Worm (Caenorhabditis elegans): ENCODE results near the gene lcmt-1.
A peak's percentile ranks its signal among the peaks of the same experiment; 100 is the strongest.

lcmt-1 gene

DNA sequence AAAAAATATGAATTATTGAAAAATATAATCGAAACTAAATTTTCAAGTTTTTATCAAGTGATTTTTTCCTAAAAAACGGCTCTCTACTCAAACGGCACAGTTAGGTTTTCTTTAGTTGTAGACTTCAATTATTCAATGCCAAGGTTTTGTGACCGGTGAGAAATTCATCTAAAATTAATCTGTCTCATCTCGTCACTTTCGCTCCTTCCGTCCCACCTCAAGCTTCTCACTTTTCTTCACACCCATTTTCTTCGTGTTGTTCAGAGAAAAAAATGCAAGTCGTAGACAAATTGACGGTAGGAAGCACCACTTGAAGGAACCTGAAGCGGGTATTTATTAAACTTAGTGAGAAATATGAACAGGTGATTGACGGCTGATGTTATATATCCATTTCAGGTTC is 48.1 kb downstream of the lcmt-1 start:
- no peak for TF ChIP-seq mab-5 (tag; optimal IDR thresholded peaks at IDR 0.05)
- TF ChIP-seq elt-1 (tag; optimal IDR thresholded peaks at IDR 0.05; ENCODE audit: borderline replicate concordance, insufficient read depth) = no peak
- no peak for TF ChIP-seq unc-62 (GFP tag; optimal IDR thresholded peaks at IDR 0.05)

DNA sequence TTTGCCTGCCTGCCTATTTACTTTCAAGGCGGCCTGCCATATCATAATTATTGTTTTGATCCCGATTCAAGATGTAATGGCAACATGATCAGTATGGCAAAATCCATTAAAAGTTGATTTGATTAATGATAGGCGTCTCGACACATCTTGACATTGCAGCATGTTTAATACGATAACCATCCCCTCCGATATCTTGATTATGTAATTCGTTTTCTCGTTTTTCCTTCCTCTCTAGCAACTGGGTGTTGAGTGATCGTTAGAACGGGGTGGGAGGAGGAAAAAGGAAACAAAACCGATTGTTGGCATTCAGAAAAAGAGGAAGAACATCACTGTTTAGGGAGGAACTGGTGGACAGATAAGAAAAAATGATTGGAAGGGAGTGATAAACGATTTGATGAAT is 48.7 kb downstream of the lcmt-1 start:
- TF ChIP-seq lin-32 (GFP tag; optimal IDR thresholded peaks at IDR 0.05) = no peak
- peak; percentile 63 for TF ChIP-seq elt-1 (tag; optimal IDR thresholded peaks at IDR 0.05; ENCODE audit: borderline replicate concordance, insufficient read depth)
- no peak for TF ChIP-seq unc-39 (tag; optimal IDR thresholded peaks at IDR 0.05)
- TF ChIP-seq ztf-11 (tag; optimal IDR thresholded peaks at IDR 0.05) = no peak

DNA sequence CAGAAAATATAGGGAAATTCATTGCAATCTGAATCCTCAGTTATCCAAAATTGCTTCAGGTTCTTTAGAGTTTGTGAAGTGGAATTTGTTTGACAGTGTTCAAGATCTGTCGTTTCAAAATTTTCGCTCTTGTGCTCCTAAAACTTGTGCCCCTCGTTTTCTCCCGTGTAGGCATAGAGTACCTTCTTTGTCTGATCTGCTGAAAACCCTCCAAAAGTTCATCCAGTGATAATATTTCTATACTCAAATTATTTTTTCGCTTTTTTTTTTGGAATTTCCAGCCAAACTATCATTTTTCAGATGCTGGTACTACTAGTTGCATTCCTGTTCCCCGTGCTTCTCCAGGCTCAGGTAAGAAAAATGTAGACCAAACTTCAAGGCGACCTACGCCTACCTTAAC is 51.2 kb downstream of the lcmt-1 start, which contains the start of gene R07E5.4:
R07E5.4 (plus strand) TSS at position 301 of the 400 bp plus-strand sequence.
- TF ChIP-seq bed-3 (GFP tag; optimal IDR thresholded peaks at IDR 0.05) = no peak
- no peak for TF ChIP-seq sptf-1 (tag; optimal IDR thresholded peaks at IDR 0.05)
- TF ChIP-seq tbx-8 (GFP tag; optimal IDR thresholded peaks at IDR 0.05) = no peak
- no peak for TF ChIP-seq ztf-11 (tag; optimal IDR thresholded peaks at IDR 0.05)
- no peak for TF ChIP-seq unc-120 (tag; optimal IDR thresholded peaks at IDR 0.05; ENCODE audit: poor library complexity, severe bottlenecking)
- TF ChIP-seq mab-5 (tag; optimal IDR thresholded peaks at IDR 0.05) = no peak
- no peak for TF ChIP-seq nhr-28 (tag; optimal IDR thresholded peaks at IDR 0.05)
- no peak for TF ChIP-seq M03D4.4 (tag; optimal IDR thresholded peaks at IDR 0.05)
- TF ChIP-seq ces-1 (GFP tag; optimal IDR thresholded peaks at IDR 0.05) = no peak
- no peak for TF ChIP-seq mls-2 (tag; optimal IDR thresholded peaks at IDR 0.05)
- no peak for TF ChIP-seq ceh-83 (GFP tag; optimal IDR thresholded peaks at IDR 0.05)
